Fruit fly (Drosophila melanogaster) whole organism, embryonic: Measurements from ENCODE around the gene CG33557.

Experiments used
- Aef1 ChIP-seq: fragments of 200-800 bp; sonication (Bioruptor generic); IDR thresholded peaks from 3 replicates; pipeline ENCODE4 v1.3.6; 2022; ENCODE audit warnings: missing biosample characterization, missing genetic modification characterization
- Awh ChIP-seq: fragments of 200-800 bp; sonication (Bioruptor generic); IDR thresholded peaks from 2 replicates; pipeline ENCODE4, ENCODE4 v1.3.6; 2022; ENCODE audit warnings: missing biosample characterization, missing genetic modification characterization
- CG10321 ChIP-seq: fragments of 200-800 bp; sonication (Bioruptor generic); IDR thresholded peaks from 2 replicates; pipeline ENCODE4 v1.3.6; 2022; ENCODE audit warnings: missing biosample characterization, missing genetic modification characterization
- CG10431 ChIP-seq: fragments of 200-800 bp; sonication (Bioruptor generic); optimal IDR thresholded peaks from 3 replicates; lab custom pipeline; 2018; ENCODE audit warnings: missing biosample characterization, mild to moderate bottlenecking, missing genetic modification characterization
- CG12236 ChIP-seq: fragments of 200-800 bp; sonication (Bioruptor generic); optimal IDR thresholded peaks from 2 replicates; lab custom pipeline; 2016; ENCODE audit warnings: missing biosample characterization, missing genetic modification characterization
- CG1233 ChIP-seq: fragments of 200-800 bp; sonication (Bioruptor generic); optimal IDR thresholded peaks from 4 replicates; lab custom pipeline; 2018; ENCODE audit warnings: missing biosample characterization, mild to moderate bottlenecking, missing genetic modification characterization
- CG17186 ChIP-seq: fragments of 200-800 bp; sonication (Bioruptor generic); optimal IDR thresholded peaks from 3 replicates; lab custom pipeline; 2017; ENCODE audit warnings: missing biosample characterization, missing genetic modification reagents, missing genetic modification characterization
- CG17568 ChIP-seq: fragments of 200-800 bp; sonication (Bioruptor generic); optimal IDR thresholded peaks from 2 replicates; lab custom pipeline; 2018; ENCODE audit warnings: missing biosample characterization, mild to moderate bottlenecking, missing genetic modification characterization, moderate library complexity
- CG18262 ChIP-seq: fragments of 200-800 bp; optimal IDR thresholded peaks from 3 replicates; lab custom pipeline; 2019; ENCODE audit warnings: missing biosample characterization, mild to moderate bottlenecking, missing genetic modification characterization, moderate library complexity
- CG18619 ChIP-seq: fragments of 200-800 bp; sonication (Bioruptor generic); optimal IDR thresholded peaks from 3 replicates; lab custom pipeline; 2017; ENCODE audit warnings: missing biosample characterization, mild to moderate bottlenecking, missing genetic modification characterization
- CG2202 ChIP-seq: fragments of 200-800 bp; sonication (Bioruptor generic); optimal IDR thresholded peaks from 2 replicates; lab custom pipeline; 2018; ENCODE audit warnings: missing biosample characterization, mild to moderate bottlenecking, missing genetic modification characterization
- CG31441 ChIP-seq: fragments of 200-800 bp; sonication (Bioruptor generic); IDR thresholded peaks from 2 replicates; pipeline ENCODE4 v1.3.6; 2022; ENCODE audit warnings: missing biosample characterization, missing genetic modification characterization
- CG42726 ChIP-seq: fragments of 200-800 bp; sonication (Bioruptor generic); IDR thresholded peaks from 2 replicates; pipeline ENCODE4 v1.3.6; 2022; ENCODE audit warnings: missing biosample characterization, missing genetic modification characterization; ENCODE audit not compliant: partially characterized antibody
- CG43689 ChIP-seq: fragments of 200-800 bp; sonication (Bioruptor generic); IDR thresholded peaks from 2 replicates; pipeline ENCODE4 v1.3.6; 2022; ENCODE audit warnings: missing biosample characterization, missing genetic modification characterization
- CG8089 ChIP-seq: fragments of 200-800 bp; sonication (Bioruptor generic); optimal IDR thresholded peaks from 3 replicates; lab custom pipeline; 2016; ENCODE audit warnings: missing biosample characterization, missing genetic modification characterization
- CG8944 ChIP-seq: fragments of 200-800 bp; sonication (Bioruptor generic); optimal IDR thresholded peaks from 3 replicates; lab custom pipeline; 2016; ENCODE audit warnings: missing biosample characterization, missing genetic modification characterization
- CG9817 ChIP-seq: fragments of 200-800 bp; sonication (Bioruptor generic); optimal IDR thresholded peaks from 2 replicates; lab custom pipeline; 2018; ENCODE audit warnings: missing biosample characterization, mild to moderate bottlenecking, missing genetic modification characterization, moderate library complexity
- CG9876 ChIP-seq: fragments of 200-800 bp; sonication (Bioruptor generic); optimal IDR thresholded peaks from 2 replicates; lab custom pipeline; 2016; ENCODE audit warnings: missing biosample characterization, missing genetic modification characterization
- CHES-1-like ChIP-seq: fragments of 200-800 bp; sonication (Bioruptor generic); optimal IDR thresholded peaks from 2 replicates; lab custom pipeline; 2016; ENCODE audit warnings: missing biosample characterization, missing genetic modification characterization
- Chrac-16 ChIP-seq: fragments of 200-800 bp; sonication (Bioruptor generic); optimal IDR thresholded peaks from 3 replicates; lab custom pipeline; 2016; ENCODE audit warnings: missing biosample characterization, missing genetic modification characterization
- D ChIP-seq, 2 experiments: fragments of 200-800 bp in 1 of 2; fragments of >200 bp in 1 of 2; sonication (Bioruptor generic) in 1 of 2; optimal IDR thresholded peaks; 2 replicates in 1 of 2; 3 replicates in 1 of 2; lab custom pipeline; 2017; ENCODE audit warnings: mild to moderate bottlenecking in 1 of 2, missing biosample characterization in 1 of 2, missing genetic modification characterization in 1 of 2, missing genetic modification reagents in 1 of 2
- E2f2 ChIP-seq: fragments of 200-800 bp; sonication (Bioruptor generic); IDR thresholded peaks from 2 replicates; pipeline ENCODE4 v1.3.6; 2022; ENCODE audit warnings: missing biosample characterization, missing genetic modification characterization
- Hr78 ChIP-seq, 2 experiments: fragments of 200-800 bp in 1 of 2; fragments of >200 bp in 1 of 2; sonication (Bioruptor generic) in 1 of 2; optimal IDR thresholded peaks; 2 replicates each; lab custom pipeline; 2017 to 2019; ENCODE audit warnings: missing biosample characterization in 2 of 2, missing genetic modification characterization in 2 of 2, mild to moderate bottlenecking in 1 of 2, moderate library complexity in 1 of 2
- Lhr ChIP-seq: fragments of 200-800 bp; sonication (Bioruptor generic); optimal IDR thresholded peaks from 3 replicates; lab custom pipeline; 2017; ENCODE audit warnings: mild to moderate bottlenecking, missing biosample characterization, missing genetic modification reagents, missing genetic modification characterization
- MESR4 ChIP-seq: fragments of 200-800 bp; sonication (Bioruptor generic); optimal IDR thresholded peaks from 2 replicates; lab custom pipeline; 2018; ENCODE audit warnings: missing biosample characterization, mild to moderate bottlenecking, missing genetic modification characterization, moderate library complexity
- NC2β ChIP-seq: fragments of 200-800 bp; sonication (Bioruptor generic); optimal IDR thresholded peaks from 2 replicates; lab custom pipeline; 2016; ENCODE audit warnings: missing biosample characterization, missing genetic modification characterization
- Ptx1 ChIP-seq: fragments of 200-800 bp; sonication (Bioruptor generic); IDR thresholded peaks from 2 replicates; pipeline ENCODE4 v1.3.6; 2022; ENCODE audit warnings: missing biosample characterization, missing genetic modification characterization
- Sox100B ChIP-seq: fragments of 200-800 bp; sonication (Bioruptor generic); optimal IDR thresholded peaks from 3 replicates; lab custom pipeline; 2018; ENCODE audit warnings: missing biosample characterization, mild to moderate bottlenecking, missing genetic modification characterization
- Ssrp ChIP-seq: fragments of 200-800 bp; sonication (Bioruptor generic); optimal IDR thresholded peaks from 2 replicates; lab custom pipeline; 2018; ENCODE audit warnings: missing biosample characterization, mild to moderate bottlenecking, missing genetic modification characterization, moderate library complexity
- ac ChIP-seq: fragments of 200-800 bp; sonication (Bioruptor generic); optimal IDR thresholded peaks from 3 replicates; lab custom pipeline; 2017; ENCODE audit warnings: missing biosample characterization, mild to moderate bottlenecking, missing genetic modification characterization
- bowl ChIP-seq: fragments of 200-800 bp; sonication (Bioruptor generic); IDR thresholded peaks from 2 replicates; pipeline ENCODE4 v1.3.6; 2022; ENCODE audit warnings: missing biosample characterization, missing genetic modification characterization
- cas ChIP-seq: fragments of 200-800 bp; sonication (Bioruptor generic); IDR thresholded peaks from 2 replicates; pipeline ENCODE4 v1.3.6; 2022; ENCODE audit warnings: missing biosample characterization, missing genetic modification characterization
- cwo ChIP-seq: fragments of 200-800 bp; sonication (Bioruptor generic); optimal IDR thresholded peaks from 3 replicates; lab custom pipeline; 2017; ENCODE audit warnings: missing biosample characterization, missing genetic modification characterization, mild to moderate bottlenecking, moderate library complexity, missing genetic modification reagents
- exex ChIP-seq: fragments of 200-800 bp; sonication (Bioruptor generic); optimal IDR thresholded peaks from 4 replicates; lab custom pipeline; 2018; ENCODE audit warnings: missing biosample characterization, mild to moderate bottlenecking, missing genetic modification characterization, moderate library complexity
- fd102C ChIP-seq: fragments of 200-800 bp; sonication (Bioruptor generic); optimal IDR thresholded peaks from 2 replicates; lab custom pipeline; 2018; ENCODE audit warnings: missing biosample characterization, mild to moderate bottlenecking, missing genetic modification characterization, moderate library complexity
- fu2 ChIP-seq: fragments of 200-800 bp; sonication (Bioruptor generic); optimal IDR thresholded peaks from 2 replicates; lab custom pipeline; 2016; ENCODE audit warnings: missing biosample characterization, missing genetic modification characterization
- jumu ChIP-seq: fragments of 200-800 bp; sonication (Bioruptor generic); optimal IDR thresholded peaks from 3 replicates; lab custom pipeline; 2016; ENCODE audit warnings: missing biosample characterization, missing genetic modification characterization
- lov ChIP-seq, 2 experiments: fragments of 200-800 bp in 1 of 2; fragments of >200 bp in 1 of 2; sonication (Bioruptor generic) in 1 of 2; IDR thresholded peaks in 1 of 2; optimal IDR thresholded peaks in 1 of 2; 2 replicates in 1 of 2; 3 replicates in 1 of 2; pipeline versions ENCODE4 v1.3.6 to Lab custom; 2017 to 2022; ENCODE audit warnings: missing biosample characterization in 1 of 2, missing genetic modification characterization in 1 of 2
- oc ChIP-seq: fragments of 200-800 bp; sonication (Bioruptor generic); optimal IDR thresholded peaks from 2 replicates; lab custom pipeline; 2018; ENCODE audit warnings: missing biosample characterization, mild to moderate bottlenecking, missing genetic modification characterization, moderate library complexity
- org-1 ChIP-seq: fragments of 200-800 bp; sonication (Bioruptor generic); optimal IDR thresholded peaks from 2 replicates; lab custom pipeline; 2017; ENCODE audit warnings: missing biosample characterization, missing genetic modification characterization
- pho ChIP-seq: fragments of 200-800 bp; sonication (Bioruptor generic); optimal IDR thresholded peaks from 2 replicates; lab custom pipeline; 2016; ENCODE audit warnings: missing biosample characterization, missing genetic modification characterization
- pum ChIP-seq: fragments of 200-800 bp; sonication (Bioruptor generic); optimal IDR thresholded peaks from 2 replicates; lab custom pipeline; 2016; ENCODE audit warnings: missing biosample characterization, missing genetic modification characterization
- repo ChIP-seq: fragments of 200-800 bp; sonication (Bioruptor generic); optimal IDR thresholded peaks from 2 replicates; lab custom pipeline; 2016; ENCODE audit warnings: missing biosample characterization, missing genetic modification characterization
- stc ChIP-seq: fragments of 200-800 bp; sonication (Bioruptor generic); IDR thresholded peaks from 2 replicates; pipeline ENCODE4 v1.3.6; 2022; ENCODE audit warnings: missing biosample characterization, missing genetic modification characterization
- tgo ChIP-seq: fragments of 200-800 bp; sonication (Bioruptor generic); IDR thresholded peaks from 3 replicates; pipeline ENCODE4 v1.3.6; 2022; ENCODE audit warnings: missing biosample characterization, missing genetic modification characterization
- tio ChIP-seq: fragments of 200-800 bp; sonication (Bioruptor generic); optimal IDR thresholded peaks from 2 replicates; lab custom pipeline; 2017; ENCODE audit warnings: missing biosample characterization, missing genetic modification characterization, inconsistent platforms
- tll ChIP-seq, 2 experiments: fragments of 200-800 bp in 1 of 2; fragments of >200 bp in 1 of 2; sonication (Bioruptor generic) in 1 of 2; optimal IDR thresholded peaks; 2 replicates each; lab custom pipeline; 2017 to 2019; ENCODE audit warnings: missing biosample characterization in 2 of 2, missing genetic modification characterization in 2 of 2, mild to moderate bottlenecking in 1 of 2, moderate library complexity in 1 of 2
- tna ChIP-seq: fragments of 200-800 bp; sonication (Bioruptor generic); IDR thresholded peaks from 2 replicates; pipeline ENCODE4 v1.3.6; 2022; ENCODE audit warnings: missing biosample characterization, missing genetic modification characterization; ENCODE audit not compliant: partially characterized antibody
- z ChIP-seq: fragments of 200-800 bp; sonication (Bioruptor generic); IDR thresholded peaks from 3 replicates; pipeline ENCODE4 v1.3.6; 2022; ENCODE audit warnings: missing biosample characterization, missing genetic modification characterization

Gene CG33557

DNA sequence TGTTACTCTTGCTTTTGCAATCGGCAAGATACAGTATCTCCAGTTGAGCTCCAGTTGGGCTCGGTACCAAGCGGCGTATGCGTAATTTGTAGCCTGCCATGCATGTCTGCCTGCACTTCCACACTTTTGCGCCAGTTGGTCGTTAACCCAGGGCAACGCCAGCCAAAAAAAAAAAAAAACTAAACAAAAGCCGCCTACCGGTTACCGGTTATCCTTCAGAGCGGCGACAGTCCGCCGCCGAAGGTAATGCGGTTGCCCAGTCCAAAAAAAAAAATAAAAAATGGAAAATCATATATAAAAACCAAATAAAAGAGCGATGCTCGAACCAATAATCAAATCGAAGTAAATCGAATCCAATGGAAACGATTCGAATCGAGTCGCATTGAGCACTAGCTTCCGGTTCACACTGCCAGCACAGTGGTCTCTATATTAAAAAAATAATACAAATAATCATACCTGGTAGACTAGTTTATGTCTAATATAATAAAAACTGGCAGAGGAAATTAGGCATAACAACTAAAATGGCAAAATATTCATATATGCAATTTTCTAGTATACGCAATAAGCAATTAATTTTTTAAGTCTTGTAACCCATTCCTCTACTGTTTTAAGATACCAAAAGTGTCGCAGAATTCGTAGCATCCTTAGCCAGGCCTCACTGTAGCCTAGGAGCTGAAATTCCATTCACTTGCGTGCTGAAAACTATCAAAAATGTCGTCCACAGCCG is 21.5 kb upstream of the CG33557 start (continued):
- no peak for TF ChIP-seq Ssrp (tag; lab: Kevin White, UChicago)
- TF ChIP-seq CG18619, result no peak
- no peak for TF ChIP-seq CG8089 (GFP tag; lab: Kevin White, UChicago)
- TF ChIP-seq CG8944 (GFP tag; lab: Kevin White, UChicago), result no peak
- no peak for TF ChIP-seq CG43689
- TF ChIP-seq CG17186 (GFP tag; lab: Kevin White, UChicago), result no peak
- peak; percentile 32 for TF ChIP-seq CG9817
- TF ChIP-seq CG10321, result no peak
- TF ChIP-seq MESR4 (GFP tag; lab: Kevin White, UChicago), result no peak
- no peak for TF ChIP-seq oc (tag; lab: Kevin White, UChicago)
- TF ChIP-seq cas (GFP tag; lab: Robert Waterston, UW), result no peak
- TF ChIP-seq Chrac-16 (GFP tag; lab: Kevin White, UChicago), result no peak
- no peak for TF ChIP-seq org-1 (GFP tag; lab: Kevin White, UChicago)
- TF ChIP-seq tna (GFP tag; lab: Robert Waterston, UW), result no peak
- no peak for TF ChIP-seq CG12236 (GFP tag; lab: Kevin White, UChicago)
- no peak for TF ChIP-seq Aef1 (GFP tag; lab: Robert Waterston, UW)
- TF ChIP-seq tgo, result no peak; the same call in 2 of the 3 replicates
- TF ChIP-seq exex, result no peak
- no peak for TF ChIP-seq CG42726 (GFP tag; lab: Robert Waterston, UW)
- no peak for TF ChIP-seq stc (GFP tag; lab: Robert Waterston, UW)
- 0 out of 2 replicates have a peak, but pooled peaks have one; percentile 18 for TF ChIP-seq E2f2 (GFP tag; lab: Robert Waterston, UW)
- no peak for TF ChIP-seq CG18262 (tag; lab: Kevin White, UChicago)
- TF ChIP-seq Lhr (GFP tag; lab: Kevin White, UChicago), result no peak
- no peak for TF ChIP-seq z (GFP tag; lab: Robert Waterston, UW)
- no peak for TF ChIP-seq bowl (GFP tag; lab: Robert Waterston, UW)
- no peak for TF ChIP-seq CG17568 (GFP tag; lab: Kevin White, UChicago)
- no peak for TF ChIP-seq pho
- TF ChIP-seq tll (GFP tag; optimal IDR thresholded peaks at IDR 0.05; lab: Kevin White, UChicago), result no peak
- TF ChIP-seq Sox100B (GFP tag; lab: Kevin White, UChicago), result no peak
- TF ChIP-seq CG31441 (GFP tag; lab: Robert Waterston, UW), result no peak
- TF ChIP-seq ac, result no peak
- TF ChIP-seq cwo (GFP tag; lab: Kevin White, UChicago), result no peak
- TF ChIP-seq CG10431 (GFP tag; lab: Kevin White, UChicago), result no peak
- TF ChIP-seq tio, result no peak
- no peak for TF ChIP-seq fd102C
- TF ChIP-seq CG9876 (GFP tag; lab: Kevin White, UChicago), result no peak
- no peak for TF ChIP-seq lov (optimal IDR thresholded peaks at IDR 0.05; lab: Kevin White, UChicago)
- TF ChIP-seq lov (GFP tag; IDR thresholded peaks at IDR 0.05; lab: Robert Waterston, UW), result no peak
- no peak for TF ChIP-seq jumu (GFP tag; lab: Kevin White, UChicago)
- TF ChIP-seq fu2 (GFP tag; lab: Kevin White, UChicago), result no peak
- no peak for TF ChIP-seq Hr78 (GFP tag; optimal IDR thresholded peaks at IDR 0.05; lab: Kevin White, UChicago)
- TF ChIP-seq NC2β (GFP tag; lab: Kevin White, UChicago), result no peak
- TF ChIP-seq D (optimal IDR thresholded peaks at IDR 0.05; lab: Kevin White, UChicago), result no peak
- TF ChIP-seq D (GFP tag; optimal IDR thresholded peaks at IDR 0.05; lab: Kevin White, UChicago), result no peak
- no peak for TF ChIP-seq CG1233 (GFP tag; lab: Kevin White, UChicago)
- TF ChIP-seq Awh (GFP tag; lab: Robert Waterston, UW), result no peak
- no peak for TF ChIP-seq CG2202
- no peak for TF ChIP-seq pum (GFP tag; lab: Kevin White, UChicago)
- TF ChIP-seq Ptx1 (GFP tag; lab: Robert Waterston, UW), result peak; percentile 31
- no peak for TF ChIP-seq CHES-1-like (GFP tag; lab: Kevin White, UChicago)
- no peak for TF ChIP-seq repo (GFP tag; lab: Kevin White, UChicago)
